Fruit fly (Drosophila melanogaster): ENCODE data around the gene bru3.
A peak's percentile ranks its signal among the peaks of the same experiment; 100 is the strongest.

bru3 gene

dm6 chr3L:13479609-13480240, 323.5 kb downstream of the bru3 start (continued):
- TF ChIP-seq gfzf (GFP tag; optimal IDR thresholded peaks at IDR 0.05), result no peak
- peak; percentile 72 for TF ChIP-seq sd (tag; optimal IDR thresholded peaks at IDR 0.05)
- TF ChIP-seq Vsx1 (GFP tag; optimal IDR thresholded peaks at IDR 0.05), result no peak
- TF ChIP-seq tgo (GFP tag; IDR thresholded peaks at IDR 0.05), result no peak; the same call in 1 of the 3 replicates
- peak; percentile 25 for TF ChIP-seq fu2 (GFP tag; optimal IDR thresholded peaks at IDR 0.05)
- no peak for TF ChIP-seq vnd (GFP tag; IDR thresholded peaks at IDR 0.05; ENCODE audit: partially characterized antibody)
- TF ChIP-seq Ada2b (GFP tag; IDR thresholded peaks at IDR 0.05), result peak; percentile 44; the same call in 1 of the 2 replicates
- TF ChIP-seq CG3065 (GFP tag; optimal IDR thresholded peaks at IDR 0.05), result no peak
- TF ChIP-seq MBD-R2 (GFP tag; IDR thresholded peaks at IDR 0.05), result no peak
- peak; percentile 51 for TF ChIP-seq Xbp1 (GFP tag; optimal IDR thresholded peaks at IDR 0.05)
- 0 out of 3 replicates have a peak, but pooled peaks have one; percentile 56 for TF ChIP-seq so (GFP tag; IDR thresholded peaks at IDR 0.05)
- TF ChIP-seq rib (GFP tag; IDR thresholded peaks at IDR 0.05), result no peak
- TF ChIP-seq hb (GFP tag; IDR thresholded peaks at IDR 0.05; ENCODE audit: partially characterized antibody), result no peak
- peak; percentile 78 for TF ChIP-seq CG3281 (GFP tag; optimal IDR thresholded peaks at IDR 0.05)
- no peak for TF ChIP-seq CG2875 (GFP tag; optimal IDR thresholded peaks at IDR 0.05)
- no peak for TF ChIP-seq TFAM (GFP tag; optimal IDR thresholded peaks at IDR 0.05)
- TF ChIP-seq prd (optimal IDR thresholded peaks at IDR 0.05), result no peak
- TF ChIP-seq prd (GFP tag; IDR thresholded peaks at IDR 0.05), result 0 out of 3 replicates have a peak, but pooled peaks have one; percentile 38
- TF ChIP-seq ham (GFP tag; IDR thresholded peaks at IDR 0.05), result no peak
- peak; percentile 40 for TF ChIP-seq CG10147 (GFP tag; optimal IDR thresholded peaks at IDR 0.05)
- TF ChIP-seq CG16813 (GFP tag; IDR thresholded peaks at IDR 0.05; ENCODE audit: partially characterized antibody), result no peak
- TF ChIP-seq Gsc (GFP tag; IDR thresholded peaks at IDR 0.05), result no peak
- TF ChIP-seq D19B (GFP tag; optimal IDR thresholded peaks at IDR 0.05), result peak; percentile 49
- TF ChIP-seq da (GFP tag; optimal IDR thresholded peaks at IDR 0.05), result no peak
- TF ChIP-seq fd96Cb (tag; optimal IDR thresholded peaks at IDR 0.05), result peak; percentile 12
- peak; percentile 64 for TF ChIP-seq CG15269 (tag; optimal IDR thresholded peaks at IDR 0.05)
- TF ChIP-seq CG33213 (GFP tag; optimal IDR thresholded peaks at IDR 0.05), result no peak
- peak; percentile 59 for TF ChIP-seq CG7556 (GFP tag; optimal IDR thresholded peaks at IDR 0.05)
- peak; percentile 16; the same call in 1 of the 2 replicates for TF ChIP-seq Xrp1 (GFP tag; IDR thresholded peaks at IDR 0.05)
- peak; percentile 14 for TF ChIP-seq Blimp-1 (GFP tag; optimal IDR thresholded peaks at IDR 0.05)
- no peak for TF ChIP-seq ssp (GFP tag; IDR thresholded peaks at IDR 0.05)
- 0 out of 3 replicates have a peak, but pooled peaks have one; percentile 23 for TF ChIP-seq Dbx (GFP tag; IDR thresholded peaks at IDR 0.05)
- peak; percentile 46 for TF ChIP-seq CG8924 (tag; optimal IDR thresholded peaks at IDR 0.05)
- no peak for TF ChIP-seq CG9609 (GFP tag; optimal IDR thresholded peaks at IDR 0.05)
- TF ChIP-seq HLH54F (GFP tag; optimal IDR thresholded peaks at IDR 0.05), result peak; percentile 52
- TF ChIP-seq Oli (tag; optimal IDR thresholded peaks at IDR 0.05), result peak; percentile 63
- TF ChIP-seq Jarid2 (GFP tag; optimal IDR thresholded peaks at IDR 0.05), result no peak
- TF ChIP-seq sens-2 (GFP tag; IDR thresholded peaks at IDR 0.05), result no peak
- no peak for TF ChIP-seq emc (GFP tag; optimal IDR thresholded peaks at IDR 0.05)
- no peak for TF ChIP-seq Neu2 (GFP tag; optimal IDR thresholded peaks at IDR 0.05; ENCODE audit: borderline replicate concordance)
- TF ChIP-seq ewg (GFP tag; optimal IDR thresholded peaks at IDR 0.05), result no peak
- peak; percentile 38 for TF ChIP-seq Hsf (GFP tag; optimal IDR thresholded peaks at IDR 0.05)
- no peak for TF ChIP-seq Dfd (GFP tag; optimal IDR thresholded peaks at IDR 0.05)
- no peak for TF ChIP-seq CG12071 (GFP tag; optimal IDR thresholded peaks at IDR 0.05)
- TF ChIP-seq Med (GFP tag), result peak; percentile 88
- no peak for TF ChIP-seq CG17568 (GFP tag; optimal IDR thresholded peaks at IDR 0.05)
- TF ChIP-seq gsb-n (tag; optimal IDR thresholded peaks at IDR 0.05), result no peak
- TF ChIP-seq Myb (GFP tag; optimal IDR thresholded peaks at IDR 0.05), result peak; percentile 17
- no peak for TF ChIP-seq CG12744 (GFP tag; optimal IDR thresholded peaks at IDR 0.05)
- no peak for TF ChIP-seq stc (GFP tag; IDR thresholded peaks at IDR 0.05)

Measured in whole organism, embryonic.